Worm (Caenorhabditis elegans): ENCODE results near the gene F54D8.6.
A peak's percentile ranks its signal among the peaks of the same experiment; 100 is the strongest.

F54D8.6 gene

ce11 chrIII:5137685-5138084 is 34.9 kb downstream of the F54D8.6 start:
- TF ChIP-seq jun-1 (tag; optimal IDR thresholded peaks at IDR 0.05) (no peak), fkh-10 (GFP tag; optimal IDR thresholded peaks at IDR 0.05) (no peak), efl-3 (GFP tag; optimal IDR thresholded peaks at IDR 0.05) (no peak), unc-130 (tag; optimal IDR thresholded peaks at IDR 0.05) (peak; percentile 44)

- no peak for TF ChIP-seq ceh-8 (GFP tag; optimal IDR thresholded peaks at IDR 0.05)
- no peak for TF ChIP-seq sup-37 (GFP tag; optimal IDR thresholded peaks at IDR 0.05)
- TF ChIP-seq nhr-90 (tag; optimal IDR thresholded peaks at IDR 0.05; ENCODE audit: poor library complexity) = no peak
- no peak for TF ChIP-seq C04F5.9 (tag; optimal IDR thresholded peaks at IDR 0.05)
- TF ChIP-seq nhr-237 (tag; optimal IDR thresholded peaks at IDR 0.05) = no peak
- no peak for TF ChIP-seq vab-15 (tag; optimal IDR thresholded peaks at IDR 0.05)
- TF ChIP-seq efl-1 (optimal IDR thresholded peaks at IDR 0.05) = no peak
- peak in 1 of 2 experiments; percentile 8 for TF ChIP-seq efl-1 (GFP tag; optimal IDR thresholded peaks at IDR 0.05 in 1 of 2)
Observed at ce11 chrIII:5138940-5139533, 36.3 kb downstream of the F54D8.6 start.

ce11 chrIII:5139768-5140167 is 37.0 kb downstream of the F54D8.6 start:
- TF ChIP-seq tbx-2 (tag; optimal IDR thresholded peaks at IDR 0.05) = peak; percentile 15
- no peak for TF ChIP-seq pqm-1 (tag; optimal IDR thresholded peaks at IDR 0.05)

- TF ChIP-seq efl-1 (optimal IDR thresholded peaks at IDR 0.05) = no peak
- peak in 1 of 2 experiments; percentile 74 for TF ChIP-seq efl-1 (GFP tag; optimal IDR thresholded peaks at IDR 0.05 in 1 of 2)
- TF ChIP-seq Y116A8C.19 (tag; optimal IDR thresholded peaks at IDR 0.05; ENCODE audit: borderline replicate concordance) = no peak
- TF ChIP-seq C16A3.4 (tag; optimal IDR thresholded peaks at IDR 0.05) = no peak
- TF ChIP-seq ztf-11 (tag; optimal IDR thresholded peaks at IDR 0.05) = no peak
- TF ChIP-seq lin-14 (GFP tag; optimal IDR thresholded peaks at IDR 0.05) = peak; percentile 65
- TF ChIP-seq tbx-2 (tag; optimal IDR thresholded peaks at IDR 0.05) = peak; percentile 96
- TF ChIP-seq nhr-71 (tag; optimal IDR thresholded peaks at IDR 0.05) = peak; percentile 27
- peak in 1 of 2 experiments; percentile 1 for TF ChIP-seq mdl-1 (tag; optimal IDR thresholded peaks at IDR 0.05)
- TF ChIP-seq tlp-1 (tag; optimal IDR thresholded peaks at IDR 0.05) = no peak
- no peak for TF ChIP-seq fkh-8 (tag; optimal IDR thresholded peaks at IDR 0.05)
- TF ChIP-seq snu-23 (GFP tag; optimal IDR thresholded peaks at IDR 0.05) = peak; percentile 5
- TF ChIP-seq zip-4 (GFP tag; optimal IDR thresholded peaks at IDR 0.05) = no peak
- no peak for TF ChIP-seq lin-35 (GFP tag; optimal IDR thresholded peaks at IDR 0.05)
- no peak for TF ChIP-seq nhr-47 (tag; optimal IDR thresholded peaks at IDR 0.05)
- TF ChIP-seq mab-9 (GFP tag; IDR thresholded peaks at IDR 0.05) = no peak
- peak; percentile 41 for TF ChIP-seq rnt-1 (tag; optimal IDR thresholded peaks at IDR 0.05)
- peak; percentile 29 for TF ChIP-seq elt-2 (tag; optimal IDR thresholded peaks at IDR 0.05)
- TF ChIP-seq lsy-2 (tag; optimal IDR thresholded peaks at IDR 0.05) = peak; percentile 40 to 73
- no peak for TF ChIP-seq hlh-17 (GFP tag; optimal IDR thresholded peaks at IDR 0.05; ENCODE audit: borderline replicate concordance)
Observed at ce11 chrIII:5140559-5140958, 37.8 kb downstream of the F54D8.6 start.

ce11 chrIII:5141935-5142334 is 39.1 kb downstream of the F54D8.6 start:
- no peak for TF ChIP-seq aly-2 (tag; optimal IDR thresholded peaks at IDR 0.05)
- TF ChIP-seq fkh-10 (GFP tag; optimal IDR thresholded peaks at IDR 0.05) = no peak
- no peak for TF ChIP-seq dsc-1 (tag; optimal IDR thresholded peaks at IDR 0.05)
- TF ChIP-seq C34B4.2 (tag; optimal IDR thresholded peaks at IDR 0.05) = no peak
- TF ChIP-seq nhr-47 (tag; optimal IDR thresholded peaks at IDR 0.05) = no peak
- TF ChIP-seq ceh-82 (tag; optimal IDR thresholded peaks at IDR 0.05) = no peak
- TF ChIP-seq mef-2 (tag; optimal IDR thresholded peaks at IDR 0.05) = no peak
- no peak for TF ChIP-seq ama-1 (optimal IDR thresholded peaks at IDR 0.05)
- no peak for TF ChIP-seq sox-4 (tag; optimal IDR thresholded peaks at IDR 0.05)
- no peak for TF ChIP-seq nhr-19 (GFP tag; conservative IDR thresholded peaks at IDR 0.05)
- no peak for TF ChIP-seq tlp-1 (tag; optimal IDR thresholded peaks at IDR 0.05)
- TF ChIP-seq nhr-71 (tag; optimal IDR thresholded peaks at IDR 0.05) = peak; percentile 47
- no peak for TF ChIP-seq pag-3 (tag; optimal IDR thresholded peaks at IDR 0.05; ENCODE audit: borderline replicate concordance, insufficient read depth)
- TF ChIP-seq blmp-1 (tag; optimal IDR thresholded peaks at IDR 0.05) = peak; percentile 17
- peak in 1 of 2 experiments; percentile 30 for TF ChIP-seq lin-35 (GFP tag; optimal IDR thresholded peaks at IDR 0.05)
- peak; percentile 11 for TF ChIP-seq nhr-90 (tag; optimal IDR thresholded peaks at IDR 0.05; ENCODE audit: poor library complexity)
- peak; percentile 85 for TF ChIP-seq nhr-85 (tag)
- TF ChIP-seq tbx-2 (tag; optimal IDR thresholded peaks at IDR 0.05) = peak; percentile 97
- TF ChIP-seq ets-5 (GFP tag; IDR thresholded peaks at IDR 0.05) = no peak
- TF ChIP-seq sup-37 (GFP tag; optimal IDR thresholded peaks at IDR 0.05) = no peak
- no peak for TF ChIP-seq hpl-2 (GFP tag; optimal IDR thresholded peaks at IDR 0.05)
- TF ChIP-seq vab-15 (tag; optimal IDR thresholded peaks at IDR 0.05) = no peak

Data from whole organism, L1 larva.